Fruit fly (Drosophila melanogaster) whole organism, embryonic: ENCODE measurements around the gene CG7386.

Source experiments
- C15 ChIP-seq: fragments of 200-800 bp; sonication (Bioruptor generic); IDR thresholded peaks from 3 replicates; pipeline ENCODE4 v1.3.6; 2022; ENCODE audit warnings: missing biosample characterization, missing genetic modification characterization
- CG10209 ChIP-seq: fragments of 200-800 bp; sonication (Bioruptor generic); optimal IDR thresholded peaks from 3 replicates; lab custom pipeline; 2017; ENCODE audit warnings: missing biosample characterization, mild to moderate bottlenecking, missing genetic modification characterization, missing genetic modification reagents
- CG10462 ChIP-seq: fragments of 200-800 bp; sonication (Bioruptor generic); optimal IDR thresholded peaks from 2 replicates; lab custom pipeline; 2016; ENCODE audit warnings: missing biosample characterization, missing genetic modification characterization
- CG10543 ChIP-seq: fragments of 200-800 bp; sonication (Bioruptor generic); optimal IDR thresholded peaks from 3 replicates; lab custom pipeline; 2017; ENCODE audit warnings: missing biosample characterization, mild to moderate bottlenecking, missing genetic modification characterization, moderate library complexity
- CG10654 ChIP-seq: fragments of 200-800 bp; sonication (Bioruptor generic); optimal IDR thresholded peaks from 2 replicates; lab custom pipeline; 2016; ENCODE audit warnings: missing biosample characterization, missing genetic modification characterization
- CG11093 ChIP-seq: fragments of 200-800 bp; sonication (Bioruptor generic); IDR thresholded peaks from 3 replicates; pipeline ENCODE4 v1.3.6; 2022; ENCODE audit warnings: missing biosample characterization, missing genetic modification characterization
- CG11560 ChIP-seq: fragments of 200-800 bp; sonication (Bioruptor generic); IDR thresholded peaks from 3 replicates; pipeline ENCODE4 v1.3.6; 2022; ENCODE audit warnings: missing biosample characterization, missing genetic modification characterization
- CG11723 ChIP-seq: fragments of 200-800 bp; sonication (Bioruptor generic); optimal IDR thresholded peaks from 2 replicates; lab custom pipeline; 2017; ENCODE audit warnings: missing biosample characterization, mild to moderate bottlenecking, missing genetic modification characterization
- CG13894 ChIP-seq: fragments of 200-800 bp; sonication (Bioruptor generic); optimal IDR thresholded peaks from 3 replicates; lab custom pipeline; 2018; ENCODE audit warnings: missing biosample characterization, mild to moderate bottlenecking, missing genetic modification characterization, moderate library complexity
- CG15601 ChIP-seq: fragments of 200-800 bp; sonication (Bioruptor generic); optimal IDR thresholded peaks from 3 replicates; lab custom pipeline; 2019; ENCODE audit warnings: missing biosample characterization, mild to moderate bottlenecking, missing genetic modification characterization, moderate library complexity
- CG18764 ChIP-seq: fragments of 200-800 bp; sonication (Bioruptor generic); optimal IDR thresholded peaks from 3 replicates; lab custom pipeline; 2016; ENCODE audit warnings: missing biosample characterization, missing genetic modification characterization
- CG2678 ChIP-seq: fragments of 200-800 bp; sonication (Bioruptor generic); optimal IDR thresholded peaks from 3 replicates; lab custom pipeline; 2019; ENCODE audit warnings: missing biosample characterization, mild to moderate bottlenecking, missing genetic modification characterization, moderate library complexity
- CG31441 ChIP-seq: fragments of 200-800 bp; sonication (Bioruptor generic); IDR thresholded peaks from 2 replicates; pipeline ENCODE4 v1.3.6; 2022; ENCODE audit warnings: missing biosample characterization, missing genetic modification characterization
- CG32767 ChIP-seq: fragments of 200-800 bp; sonication (Bioruptor generic); IDR thresholded peaks from 2 replicates; pipeline ENCODE4 v1.3.6; 2022; ENCODE audit warnings: missing biosample characterization, missing genetic modification characterization
- CG3407 ChIP-seq: fragments of 200-800 bp; sonication (Bioruptor generic); optimal IDR thresholded peaks from 2 replicates; lab custom pipeline; 2018; ENCODE audit warnings: missing biosample characterization, mild to moderate bottlenecking, missing genetic modification characterization
- CG3847 ChIP-seq: fragments of 200-800 bp; sonication (Bioruptor generic); IDR thresholded peaks from 2 replicates; pipeline ENCODE4 v1.3.6; 2022; ENCODE audit warnings: missing biosample characterization, missing genetic modification characterization
- CG4282 ChIP-seq: fragments of 200-800 bp; sonication (Bioruptor generic); optimal IDR thresholded peaks from 2 replicates; lab custom pipeline; 2016; ENCODE audit warnings: missing biosample characterization, missing genetic modification characterization
- CG5245 ChIP-seq: fragments of 200-800 bp; sonication (Bioruptor generic); optimal IDR thresholded peaks from 3 replicates; lab custom pipeline; 2016; ENCODE audit warnings: missing biosample characterization, missing genetic modification characterization
- CG7928 ChIP-seq: fragments of 200-800 bp; sonication (Bioruptor generic); optimal IDR thresholded peaks from 2 replicates; lab custom pipeline; 2017; ENCODE audit warnings: missing biosample characterization, mild to moderate bottlenecking, missing genetic modification characterization
- CG8089 ChIP-seq: fragments of 200-800 bp; sonication (Bioruptor generic); optimal IDR thresholded peaks from 3 replicates; lab custom pipeline; 2016; ENCODE audit warnings: missing biosample characterization, missing genetic modification characterization
- CG9437 ChIP-seq: fragments of 200-800 bp; sonication (Bioruptor generic); optimal IDR thresholded peaks from 2 replicates; lab custom pipeline; 2018; ENCODE audit warnings: missing biosample characterization, mild to moderate bottlenecking, missing genetic modification characterization
- CG9609 ChIP-seq: fragments of 200-800 bp; sonication (Bioruptor generic); optimal IDR thresholded peaks from 3 replicates; lab custom pipeline; 2016; ENCODE audit warnings: missing biosample characterization, missing genetic modification characterization
- CG9727 ChIP-seq: fragments of 200-800 bp; sonication (Bioruptor generic); optimal IDR thresholded peaks from 3 replicates; lab custom pipeline; 2017; ENCODE audit warnings: missing biosample characterization, mild to moderate bottlenecking, missing genetic modification characterization
- D19B ChIP-seq: fragments of 200-800 bp; sonication (Bioruptor generic); optimal IDR thresholded peaks from 2 replicates; lab custom pipeline; 2017; ENCODE audit warnings: missing biosample characterization, mild to moderate bottlenecking, missing genetic modification characterization
- Dad ChIP-seq: fragments of 200-800 bp; sonication (Bioruptor generic); optimal IDR thresholded peaks from 3 replicates; lab custom pipeline; 2016; ENCODE audit warnings: missing biosample characterization, missing genetic modification characterization
- Doc3 ChIP-seq: fragments of 200-800 bp; sonication (Bioruptor generic); IDR thresholded peaks from 3 replicates; pipeline ENCODE4 v1.3.6; 2022; ENCODE audit warnings: missing biosample characterization, missing genetic modification characterization; ENCODE audit not compliant: partially characterized antibody
- Gsc ChIP-seq: fragments of 200-800 bp; sonication (Bioruptor generic); IDR thresholded peaks from 2 replicates; pipeline ENCODE4 v1.3.6; 2022; ENCODE audit warnings: missing biosample characterization, missing genetic modification characterization
- HLHmδ ChIP-seq: fragments of 200-800 bp; sonication (Bioruptor generic); optimal IDR thresholded peaks from 2 replicates; lab custom pipeline; 2018; ENCODE audit warnings: missing biosample characterization, mild to moderate bottlenecking, missing genetic modification characterization, moderate library complexity
- Hey ChIP-seq: fragments of 200-800 bp; sonication (Bioruptor generic); optimal IDR thresholded peaks from 3 replicates; lab custom pipeline; 2018; ENCODE audit warnings: missing biosample characterization, mild to moderate bottlenecking, missing genetic modification characterization
- HmgZ ChIP-seq: fragments of 200-800 bp; sonication (Bioruptor generic); optimal IDR thresholded peaks from 2 replicates; lab custom pipeline; 2018; ENCODE audit warnings: missing biosample characterization, mild to moderate bottlenecking, missing genetic modification characterization
- PHDP ChIP-seq: fragments of 200-800 bp; sonication (Bioruptor generic); optimal IDR thresholded peaks from 3 replicates; lab custom pipeline; 2018; ENCODE audit warnings: missing biosample characterization, mild to moderate bottlenecking, missing genetic modification characterization, moderate library complexity
- Pdp1 ChIP-seq, 2 experiments: fragments of 200-800 bp; sonication (Bioruptor generic); optimal IDR thresholded peaks; 3 replicates each; lab custom pipeline; 2016; ENCODE audit warnings: missing biosample characterization in 2 of 2, missing genetic modification characterization in 2 of 2, mild to moderate bottlenecking in 1 of 2, moderate library complexity in 1 of 2
- Trl ChIP-seq, 3 experiments: fragments of >200 bp in 2 of 3; fragments of 200-800 bp in 1 of 3; sonication (Bioruptor generic) in 1 of 3; optimal IDR thresholded peaks; 2 replicates in 1 of 3; 3 replicates in 2 of 3; lab custom pipeline; 2016 to 2017; ENCODE audit warnings: missing biosample characterization in 1 of 3, missing genetic modification characterization in 1 of 3
- abd-A ChIP-seq: fragments of 200-800 bp; sonication (Bioruptor generic); optimal IDR thresholded peaks from 3 replicates; lab custom pipeline; 2019; ENCODE audit warnings: missing biosample characterization, mild to moderate bottlenecking, missing genetic modification characterization, moderate library complexity
- danr ChIP-seq: fragments of 200-800 bp; sonication (Bioruptor generic); IDR thresholded peaks from 2 replicates; pipeline ENCODE4 v1.3.6; 2022; ENCODE audit warnings: missing biosample characterization, missing genetic modification characterization
- dmrt11E ChIP-seq: fragments of 200-800 bp; sonication (Bioruptor generic); optimal IDR thresholded peaks from 3 replicates; lab custom pipeline; 2018; ENCODE audit warnings: missing biosample characterization, mild to moderate bottlenecking, missing genetic modification characterization, moderate library complexity
- fd64A ChIP-seq: fragments of 200-800 bp; sonication (Bioruptor generic); optimal IDR thresholded peaks from 3 replicates; lab custom pipeline; 2018; ENCODE audit warnings: missing biosample characterization, mild to moderate bottlenecking, missing genetic modification characterization
- ftz-f1 ChIP-seq: fragments of 200-800 bp; sonication (Bioruptor generic); optimal IDR thresholded peaks from 2 replicates; lab custom pipeline; 2016; ENCODE audit warnings: missing biosample characterization, missing genetic modification characterization
- grn ChIP-seq: fragments of 200-800 bp; sonication (Bioruptor generic); optimal IDR thresholded peaks from 3 replicates; lab custom pipeline; 2017; ENCODE audit warnings: missing biosample characterization, missing genetic modification characterization
- lbe ChIP-seq: fragments of 200-800 bp; sonication (Bioruptor generic); optimal IDR thresholded peaks from 2 replicates; lab custom pipeline; 2016; ENCODE audit warnings: missing biosample characterization, mild to moderate bottlenecking, missing genetic modification characterization
- lmd ChIP-seq: fragments of 200-800 bp; sonication (Bioruptor generic); IDR thresholded peaks from 2 replicates; pipeline ENCODE4 v1.3.6; 2022; ENCODE audit warnings: missing biosample characterization, missing genetic modification characterization
- nom ChIP-seq: fragments of 200-800 bp; sonication (Bioruptor generic); optimal IDR thresholded peaks from 2 replicates; lab custom pipeline; 2017; ENCODE audit warnings: missing biosample characterization, missing genetic modification characterization, mild to moderate bottlenecking, moderate library complexity, missing genetic modification reagents
- onecut ChIP-seq: fragments of 200-800 bp; sonication (Bioruptor generic); IDR thresholded peaks from 2 replicates; pipeline ENCODE4 v1.3.6; 2022; ENCODE audit warnings: missing biosample characterization, missing genetic modification characterization
- pum ChIP-seq: fragments of 200-800 bp; sonication (Bioruptor generic); optimal IDR thresholded peaks from 2 replicates; lab custom pipeline; 2016; ENCODE audit warnings: missing biosample characterization, missing genetic modification characterization
- sens-2 ChIP-seq: fragments of 200-800 bp; sonication (Bioruptor generic); IDR thresholded peaks from 2 replicates; pipeline ENCODE4 v1.3.6; 2022; ENCODE audit warnings: missing biosample characterization, missing genetic modification characterization
- sna ChIP-seq: fragments of 200-800 bp; sonication (Bioruptor generic); IDR thresholded peaks from 2 replicates; pipeline ENCODE4 v1.3.6; 2022; ENCODE audit warnings: missing biosample characterization, missing genetic modification characterization; ENCODE audit not compliant: partially characterized antibody
- sob ChIP-seq: fragments of 200-800 bp; sonication (Bioruptor generic); IDR thresholded peaks from 2 replicates; pipeline ENCODE4 v1.3.6; 2022; ENCODE audit warnings: missing biosample characterization, missing genetic modification characterization
- sqz ChIP-seq: fragments of 200-800 bp; sonication (Bioruptor generic); optimal IDR thresholded peaks from 3 replicates; lab custom pipeline; 2018; ENCODE audit warnings: missing biosample characterization, mild to moderate bottlenecking, missing genetic modification characterization
- vvl ChIP-seq: fragments of 200-800 bp; sonication (Bioruptor generic); IDR thresholded peaks from 2 replicates; pipeline ENCODE4 v1.3.6; 2022; ENCODE audit warnings: missing biosample characterization, missing genetic modification characterization
- wdn ChIP-seq: fragments of 200-800 bp; sonication (Bioruptor generic); IDR thresholded peaks from 2 replicates; pipeline ENCODE4 v1.3.6; 2022; ENCODE audit warnings: missing biosample characterization, missing genetic modification characterization
- z ChIP-seq: fragments of 200-800 bp; sonication (Bioruptor generic); IDR thresholded peaks from 3 replicates; pipeline ENCODE4 v1.3.6; 2022; ENCODE audit warnings: missing biosample characterization, missing genetic modification characterization

CG7386 gene

DNA sequence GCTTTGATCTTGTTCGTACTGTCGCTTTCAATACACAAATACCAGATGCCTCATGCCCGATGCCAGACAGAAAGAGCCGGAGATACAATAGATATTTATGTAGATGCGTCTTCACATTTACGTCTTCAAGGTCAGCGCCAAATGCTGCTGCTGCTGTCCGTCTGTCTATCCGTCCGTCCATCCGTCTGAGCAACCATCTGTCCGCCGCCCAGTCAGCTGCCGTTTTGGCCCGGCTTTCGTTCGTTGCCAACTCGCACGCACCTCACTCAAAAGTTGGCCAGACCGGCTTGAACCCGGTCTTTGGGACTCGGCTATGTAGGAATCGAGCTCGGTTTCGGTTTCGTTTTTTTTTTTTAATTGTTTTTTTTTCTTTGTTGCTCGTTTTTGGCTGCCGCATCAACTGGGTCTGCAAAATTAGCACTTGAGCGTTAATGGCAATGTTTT lies 34.6 kb upstream of the CG7386 start (continued):
- TF ChIP-seq abd-A (tag; lab: Kevin White, UChicago) (peak; percentile 71), sob (GFP tag; lab: Robert Waterston, UW) (no peak), CG2678 (tag; lab: Kevin White, UChicago) (no peak), Pdp1 (GFP tag; optimal IDR thresholded peaks at IDR 0.05; lab: Kevin White, UChicago) (no peak), ftz-f1 (peak; percentile 71), Doc3 (GFP tag; lab: Robert Waterston, UW) (no peak), lmd (GFP tag; lab: Robert Waterston, UW) (no peak), Hey (tag; lab: Kevin White, UChicago) (no peak), CG3847 (GFP tag; lab: Robert Waterston, UW) (no peak), HLHmδ (GFP tag; lab: Kevin White, UChicago) (no peak), CG10543 (GFP tag; lab: Kevin White, UChicago) (peak; percentile 36), CG9609 (GFP tag; lab: Kevin White, UChicago) (no peak), pum (GFP tag; lab: Kevin White, UChicago) (no peak), Gsc (GFP tag; lab: Robert Waterston, UW) (no peak), PHDP (tag; lab: Kevin White, UChicago) (no peak), z (GFP tag; lab: Robert Waterston, UW) (peak; percentile 67; the same call in 2 of the 3 replicates), CG11560 (no peak), CG32767 (GFP tag; lab: Robert Waterston, UW) (no peak), CG9727 (GFP tag; lab: Kevin White, UChicago) (no peak), CG8089 (no peak), sna (no peak), CG4282 (GFP tag; lab: Kevin White, UChicago) (no peak), CG18764 (GFP tag; lab: Kevin White, UChicago) (no peak), lbe (GFP tag; lab: Kevin White, UChicago) (no peak), grn (GFP tag; lab: Kevin White, UChicago) (no peak), CG13894 (tag; lab: Kevin White, UChicago) (peak; percentile 50), C15 (no peak), CG11093 (GFP tag; lab: Robert Waterston, UW) (no peak), sens-2 (no peak), D19B (GFP tag; lab: Kevin White, UChicago) (no peak), CG10209 (GFP tag; lab: Kevin White, UChicago) (peak; percentile 48), CG31441 (GFP tag; lab: Robert Waterston, UW) (no peak), nom (GFP tag; lab: Kevin White, UChicago) (peak; percentile 96), CG10654 (GFP tag; lab: Kevin White, UChicago) (no peak), CG10462 (no peak), onecut (GFP tag; lab: Robert Waterston, UW) (no peak), CG3407 (GFP tag; lab: Kevin White, UChicago) (no peak), Trl (optimal IDR thresholded peaks at IDR 0.05; lab: Kevin White, UChicago) (no peak), Trl (GFP tag; optimal IDR thresholded peaks at IDR 0.05; lab: Kevin White, UChicago) (no peak), CG5245 (GFP tag; lab: Kevin White, UChicago) (no peak), CG15601 (no peak), CG7928 (no peak), sqz (GFP tag; lab: Kevin White, UChicago) (peak; percentile 33), Dad (no peak), CG11723 (GFP tag; lab: Kevin White, UChicago) (no peak), fd64A (no peak), dmrt11E (no peak), danr (no peak), vvl (GFP tag; lab: Robert Waterston, UW) (0 out of 2 replicates have a peak, but pooled peaks have one; percentile 59), wdn (no peak), CG9437 (GFP tag; lab: Kevin White, UChicago) (no peak), HmgZ (tag; lab: Kevin White, UChicago) (no peak)
